Fruit fly (Drosophila melanogaster) whole organism, embryonic: ENCODE results near the gene sdt.

Experiments
- ATbp ChIP-seq: fragments of 200-800 bp; sonication (Bioruptor generic); optimal IDR thresholded peaks from 2 replicates; lab custom pipeline; 2017; ENCODE audit warnings: missing biosample characterization, mild to moderate bottlenecking, missing genetic modification characterization, missing genetic modification reagents
- Ada2b ChIP-seq: fragments of 200-800 bp; sonication (Bioruptor generic); IDR thresholded peaks from 2 replicates; pipeline ENCODE4 v1.3.6; 2022; ENCODE audit warnings: missing biosample characterization, missing genetic modification characterization
- Bteb2 ChIP-seq: fragments of 200-800 bp; sonication (Bioruptor generic); optimal IDR thresholded peaks from 2 replicates; lab custom pipeline; 2016; ENCODE audit warnings: missing biosample characterization, missing genetic modification characterization
- C15 ChIP-seq: fragments of 200-800 bp; sonication (Bioruptor generic); IDR thresholded peaks from 3 replicates; pipeline ENCODE4 v1.3.6; 2022; ENCODE audit warnings: missing biosample characterization, missing genetic modification characterization
- CG10366 ChIP-seq: fragments of 200-800 bp; sonication (Bioruptor generic); IDR thresholded peaks from 2 replicates; pipeline ENCODE4 v1.3.6; 2022; ENCODE audit warnings: missing biosample characterization, missing genetic modification characterization
- CG10462 ChIP-seq: fragments of 200-800 bp; sonication (Bioruptor generic); optimal IDR thresholded peaks from 2 replicates; lab custom pipeline; 2016; ENCODE audit warnings: missing biosample characterization, missing genetic modification characterization
- CG11560 ChIP-seq: fragments of 200-800 bp; sonication (Bioruptor generic); IDR thresholded peaks from 3 replicates; pipeline ENCODE4 v1.3.6; 2022; ENCODE audit warnings: missing biosample characterization, missing genetic modification characterization
- CG12236 ChIP-seq: fragments of 200-800 bp; sonication (Bioruptor generic); optimal IDR thresholded peaks from 2 replicates; lab custom pipeline; 2016; ENCODE audit warnings: missing biosample characterization, missing genetic modification characterization
- CG1233 ChIP-seq: fragments of 200-800 bp; sonication (Bioruptor generic); optimal IDR thresholded peaks from 4 replicates; lab custom pipeline; 2018; ENCODE audit warnings: missing biosample characterization, mild to moderate bottlenecking, missing genetic modification characterization
- CG12942 ChIP-seq: fragments of 200-800 bp; sonication (Bioruptor generic); optimal IDR thresholded peaks from 3 replicates; lab custom pipeline; 2016; ENCODE audit warnings: missing biosample characterization, missing genetic modification characterization
- CG17359 ChIP-seq: fragments of 200-800 bp; sonication (Bioruptor generic); optimal IDR thresholded peaks from 3 replicates; lab custom pipeline; 2018; ENCODE audit warnings: missing biosample characterization, mild to moderate bottlenecking, missing genetic modification characterization, moderate library complexity
- CG18011 ChIP-seq: fragments of 200-800 bp; sonication (Bioruptor generic); optimal IDR thresholded peaks from 2 replicates; lab custom pipeline; 2017; ENCODE audit warnings: missing biosample characterization, missing genetic modification characterization, mild to moderate bottlenecking, moderate library complexity, missing genotype
- CG18619 ChIP-seq: fragments of 200-800 bp; sonication (Bioruptor generic); optimal IDR thresholded peaks from 3 replicates; lab custom pipeline; 2017; ENCODE audit warnings: missing biosample characterization, mild to moderate bottlenecking, missing genetic modification characterization
- CG32772 ChIP-seq: fragments of 200-800 bp; sonication (Bioruptor generic); IDR thresholded peaks from 2 replicates; pipeline ENCODE4 v1.3.6; 2022; ENCODE audit warnings: missing biosample characterization, missing genetic modification characterization
- CG34224 ChIP-seq: fragments of 200-800 bp; sonication (Bioruptor generic); IDR thresholded peaks from 3 replicates; pipeline ENCODE4 v1.3.6; 2022; ENCODE audit warnings: missing biosample characterization, missing genetic modification characterization; ENCODE audit not compliant: partially characterized antibody
- CG6689 ChIP-seq: fragments of 200-800 bp; sonication (Bioruptor generic); IDR thresholded peaks from 2 replicates; pipeline ENCODE4 v1.3.6; 2022; ENCODE audit warnings: missing biosample characterization, missing genetic modification characterization
- CG8281 ChIP-seq: fragments of 200-800 bp; sonication (Bioruptor generic); optimal IDR thresholded peaks from 2 replicates; lab custom pipeline; 2018; ENCODE audit warnings: missing biosample characterization, mild to moderate bottlenecking, missing genetic modification characterization, moderate library complexity
- CG9727 ChIP-seq: fragments of 200-800 bp; sonication (Bioruptor generic); optimal IDR thresholded peaks from 3 replicates; lab custom pipeline; 2017; ENCODE audit warnings: missing biosample characterization, mild to moderate bottlenecking, missing genetic modification characterization
- CG9797 ChIP-seq: fragments of 200-800 bp; sonication (Bioruptor generic); optimal IDR thresholded peaks from 3 replicates; lab custom pipeline; 2018; ENCODE audit warnings: missing biosample characterization, mild to moderate bottlenecking, missing genetic modification characterization
- Dll ChIP-seq: fragments of 200-800 bp; sonication (Bioruptor generic); IDR thresholded peaks from 4 replicates; pipeline ENCODE4 v1.3.6; 2022; ENCODE audit warnings: missing biosample characterization, missing genetic modification characterization; ENCODE audit not compliant: partially characterized antibody
- HmgZ ChIP-seq: fragments of 200-800 bp; sonication (Bioruptor generic); optimal IDR thresholded peaks from 2 replicates; lab custom pipeline; 2018; ENCODE audit warnings: missing biosample characterization, mild to moderate bottlenecking, missing genetic modification characterization
- Med ChIP-seq: fragments of 200-800 bp; sonication (Bioruptor generic); peaks from one replicate; lab custom pipeline; 2016; ENCODE audit warnings: missing biosample characterization, missing genetic modification characterization, mild to moderate bottlenecking, inconsistent platforms, moderate library complexity
- Meics ChIP-seq: fragments of 200-800 bp; sonication (Bioruptor generic); optimal IDR thresholded peaks from 2 replicates; lab custom pipeline; 2017; ENCODE audit warnings: missing biosample characterization, mild to moderate bottlenecking, missing genetic modification characterization
- NfI ChIP-seq: fragments of 200-800 bp; sonication (Bioruptor generic); optimal IDR thresholded peaks from 3 replicates; lab custom pipeline; 2018; ENCODE audit warnings: missing biosample characterization, mild to moderate bottlenecking, missing genetic modification characterization, moderate library complexity
- Sox100B ChIP-seq: fragments of 200-800 bp; sonication (Bioruptor generic); optimal IDR thresholded peaks from 3 replicates; lab custom pipeline; 2018; ENCODE audit warnings: missing biosample characterization, mild to moderate bottlenecking, missing genetic modification characterization
- ab ChIP-seq: fragments of 200-800 bp; sonication (Bioruptor generic); optimal IDR thresholded peaks from 2 replicates; lab custom pipeline; 2016; ENCODE audit warnings: missing biosample characterization, missing genetic modification characterization
- al ChIP-seq: fragments of 200-800 bp; sonication (Bioruptor generic); IDR thresholded peaks from 2 replicates; pipeline ENCODE4 v1.3.6; 2022; ENCODE audit warnings: missing biosample characterization, missing genetic modification characterization
- cg ChIP-seq: fragments of 200-800 bp; sonication (Bioruptor generic); optimal IDR thresholded peaks from 3 replicates; lab custom pipeline; 2019; ENCODE audit warnings: missing biosample characterization, mild to moderate bottlenecking, missing genetic modification characterization, moderate library complexity
- ci ChIP-seq: fragments of 200-800 bp; sonication (Bioruptor generic); IDR thresholded peaks from 3 replicates; pipeline ENCODE4 v1.3.6; 2022; ENCODE audit warnings: missing biosample characterization, missing genetic modification characterization
- crol ChIP-seq: fragments of 200-800 bp; sonication (Bioruptor generic); IDR thresholded peaks from 2 replicates; pipeline ENCODE4 v1.3.6; 2022; ENCODE audit warnings: missing biosample characterization, missing genetic modification characterization
- dpn ChIP-seq, 2 experiments: fragments of 200-800 bp; sonication (Bioruptor generic); optimal IDR thresholded peaks; 3 replicates each; lab custom pipeline; 2016; ENCODE audit warnings: missing biosample characterization in 2 of 2, missing genetic modification characterization in 2 of 2
- en ChIP-seq: fragments of 200-800 bp; sonication (Bioruptor generic); optimal IDR thresholded peaks from 2 replicates; lab custom pipeline; 2016; ENCODE audit warnings: missing biosample characterization, missing genetic modification characterization
- eyg ChIP-seq: fragments of 200-800 bp; sonication (Bioruptor generic); optimal IDR thresholded peaks from 3 replicates; lab custom pipeline; 2016; ENCODE audit warnings: missing biosample characterization, missing genetic modification characterization
- fd64A ChIP-seq: fragments of 200-800 bp; sonication (Bioruptor generic); optimal IDR thresholded peaks from 3 replicates; lab custom pipeline; 2018; ENCODE audit warnings: missing biosample characterization, mild to moderate bottlenecking, missing genetic modification characterization
- fd96Cb ChIP-seq: fragments of 200-800 bp; sonication (Bioruptor generic); optimal IDR thresholded peaks from 2 replicates; lab custom pipeline; 2018; ENCODE audit warnings: missing biosample characterization, mild to moderate bottlenecking, missing genetic modification characterization, moderate library complexity
- ham ChIP-seq: fragments of 200-800 bp; sonication (Bioruptor generic); IDR thresholded peaks from 2 replicates; pipeline ENCODE4 v1.3.6; 2022; ENCODE audit warnings: missing biosample characterization, missing genetic modification characterization
- lov ChIP-seq, 2 experiments: fragments of 200-800 bp in 1 of 2; fragments of >200 bp in 1 of 2; sonication (Bioruptor generic) in 1 of 2; IDR thresholded peaks in 1 of 2; optimal IDR thresholded peaks in 1 of 2; 2 replicates in 1 of 2; 3 replicates in 1 of 2; pipeline versions ENCODE4 v1.3.6 to Lab custom; 2017 to 2022; ENCODE audit warnings: missing biosample characterization in 1 of 2, missing genetic modification characterization in 1 of 2
- pros ChIP-seq: fragments of 200-800 bp; sonication (Bioruptor generic); optimal IDR thresholded peaks from 3 replicates; lab custom pipeline; 2019; ENCODE audit warnings: missing biosample characterization, mild to moderate bottlenecking, missing genetic modification characterization, moderate library complexity
- pum ChIP-seq: fragments of 200-800 bp; sonication (Bioruptor generic); optimal IDR thresholded peaks from 2 replicates; lab custom pipeline; 2016; ENCODE audit warnings: missing biosample characterization, missing genetic modification characterization
- pzg ChIP-seq: fragments of 200-800 bp; sonication (Bioruptor generic); optimal IDR thresholded peaks from 3 replicates; lab custom pipeline; 2018; ENCODE audit warnings: missing biosample characterization, mild to moderate bottlenecking, missing genetic modification characterization, moderate library complexity
- salm ChIP-seq: fragments of 200-800 bp; sonication (Bioruptor generic); optimal IDR thresholded peaks from 2 replicates; lab custom pipeline; 2018; ENCODE audit warnings: missing biosample characterization, mild to moderate bottlenecking, missing genetic modification characterization
- ssp ChIP-seq: fragments of 200-800 bp; sonication (Bioruptor generic); IDR thresholded peaks from 2 replicates; pipeline ENCODE4 v1.3.6; 2022; ENCODE audit warnings: missing biosample characterization, missing genetic modification characterization
- tin ChIP-seq: fragments of 200-800 bp; sonication (Bioruptor generic); optimal IDR thresholded peaks from 3 replicates; lab custom pipeline; 2016; ENCODE audit warnings: missing biosample characterization, missing genetic modification characterization
- trh ChIP-seq: fragments of 200-800 bp; sonication (Bioruptor generic); optimal IDR thresholded peaks from 2 replicates; lab custom pipeline; 2016; ENCODE audit warnings: missing biosample characterization, missing genetic modification characterization
- usp ChIP-seq: fragments of >200 bp; optimal IDR thresholded peaks from 2 replicates; lab custom pipeline; 2017; ENCODE audit warnings: missing biosample characterization, missing genetic modification characterization

sdt gene

DNA sequence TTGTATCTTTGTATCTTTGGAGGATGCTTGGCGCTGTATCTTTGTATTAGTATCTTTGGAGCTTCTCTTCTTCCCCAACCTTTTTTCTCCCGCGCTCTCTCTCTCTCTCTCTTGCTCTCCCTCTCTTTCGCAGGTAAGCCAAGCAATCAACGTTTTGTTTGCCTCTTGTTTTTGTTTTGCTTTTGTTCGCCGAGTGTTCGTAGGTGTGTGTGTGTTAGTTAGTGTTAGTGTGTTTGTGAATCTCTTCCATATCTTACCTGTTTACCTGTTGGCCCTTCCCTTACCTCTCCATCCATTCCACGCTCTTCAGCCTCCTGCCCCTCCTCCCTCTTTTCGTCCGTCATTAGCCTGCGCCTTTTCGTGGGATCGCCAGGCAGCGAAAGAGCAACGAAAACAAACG lies 35.7 kb downstream of the sdt start (continued):
- no peak for TF ChIP-seq Ada2b
- no peak for TF ChIP-seq Sox100B (GFP tag; lab: Kevin White, UChicago)
- no peak for TF ChIP-seq CG12236 (GFP tag; lab: Kevin White, UChicago)
- TF ChIP-seq CG34224: no peak
- no peak for TF ChIP-seq Bteb2 (GFP tag; lab: Kevin White, UChicago)
- TF ChIP-seq tin: no peak
- TF ChIP-seq salm (tag; lab: Kevin White, UChicago): no peak
- no peak for TF ChIP-seq ab (GFP tag; lab: Kevin White, UChicago)
- no peak for TF ChIP-seq CG18011 (GFP tag; lab: Kevin White, UChicago)
- no peak for TF ChIP-seq Med (GFP tag; lab: Kevin White, UChicago)
- no peak for TF ChIP-seq usp (GFP tag; lab: Kevin White, UChicago)
- TF ChIP-seq CG17359: no peak
- no peak for TF ChIP-seq CG11560 (tag; lab: Robert Waterston, UW)
- no peak for TF ChIP-seq trh (GFP tag; lab: Kevin White, UChicago)
- TF ChIP-seq crol (GFP tag; lab: Robert Waterston, UW): peak; percentile 75
- no peak for TF ChIP-seq pum (GFP tag; lab: Kevin White, UChicago)
- no peak for TF ChIP-seq Meics (GFP tag; lab: Kevin White, UChicago)
- peak; percentile 87 for TF ChIP-seq cg (GFP tag; lab: Kevin White, UChicago)
- no peak for TF ChIP-seq en (GFP tag; lab: Kevin White, UChicago)
- TF ChIP-seq pzg: no peak
- TF ChIP-seq CG32772: no peak
- TF ChIP-seq ci (GFP tag; lab: Robert Waterston, UW): no peak
- TF ChIP-seq ATbp (GFP tag; lab: Kevin White, UChicago): no peak
- no peak for TF ChIP-seq C15 (GFP tag; lab: Robert Waterston, UW)
- TF ChIP-seq al: no peak
- no peak for TF ChIP-seq ham (GFP tag; lab: Robert Waterston, UW)
- TF ChIP-seq CG12942 (GFP tag; lab: Kevin White, UChicago): no peak
- TF ChIP-seq CG10366 (GFP tag; lab: Robert Waterston, UW): no peak
- no peak for TF ChIP-seq CG18619 (GFP tag; lab: Kevin White, UChicago)
- no peak for TF ChIP-seq ssp (GFP tag; lab: Robert Waterston, UW)
- TF ChIP-seq dpn (GFP tag; optimal IDR thresholded peaks at IDR 0.05; lab: Kevin White, UChicago): no peak
- TF ChIP-seq NfI: no peak
- TF ChIP-seq fd96Cb (tag; lab: Kevin White, UChicago): no peak
- TF ChIP-seq HmgZ (tag; lab: Kevin White, UChicago): no peak
- TF ChIP-seq lov (optimal IDR thresholded peaks at IDR 0.05; lab: Kevin White, UChicago): no peak
- TF ChIP-seq lov (GFP tag; IDR thresholded peaks at IDR 0.05; lab: Robert Waterston, UW): no peak
- no peak for TF ChIP-seq eyg (GFP tag; lab: Kevin White, UChicago)
- no peak for TF ChIP-seq CG8281
- TF ChIP-seq Dll: no peak
- no peak for TF ChIP-seq CG1233
- no peak for TF ChIP-seq CG10462 (GFP tag; lab: Kevin White, UChicago)
- TF ChIP-seq pros (GFP tag; lab: Kevin White, UChicago): peak; percentile 18
- no peak for TF ChIP-seq CG9727
- TF ChIP-seq CG9797 (GFP tag; lab: Kevin White, UChicago): no peak
- TF ChIP-seq fd64A (GFP tag; lab: Kevin White, UChicago): no peak
- TF ChIP-seq CG6689 (GFP tag; lab: Robert Waterston, UW): no peak
- TF ChIP-seq, all 482 proteins: peak for 15
